Worm (Caenorhabditis elegans) whole organism, mixed stage, embryonic: ENCODE data around the gene drap-1.

Source experiments
- pha-4 ChIP-seq: fragments of 150-350 bp; optimal IDR thresholded peaks from 2 replicates; lab custom pipeline; 2018; ENCODE audit warnings: missing biosample characterization, missing genetic modification reagents, missing genetic modification characterization
- sptf-1 ChIP-seq: sonication (generic microtip); optimal IDR thresholded peaks from 2 replicates; lab custom pipeline; 2017; ENCODE audit warnings: mild to moderate bottlenecking, missing genetic modification characterization, moderate library complexity, missing compliant biosample characterization
- zip-8 ChIP-seq: fragments of 150-350 bp; optimal IDR thresholded peaks from 2 replicates; lab custom pipeline; 2014; ENCODE audit warnings: missing biosample characterization, missing genetic modification characterization

- TF ChIP-seq sptf-1 (tag; lab: Kevin White, UChicago) (no peak), pha-4 (tag; lab: Kevin White, UChicago) (no peak), zip-8 (no peak)
Measured at ce11 chrV:9703549-9703948, 26.4 kb upstream of the drap-1 start.
